Worm (Caenorhabditis elegans) whole organism, L4/young adult: ENCODE data around the gene C18E9.7.

Experiments
- W03F9.2 ChIP-seq: fragments of 150-350 bp; optimal IDR thresholded peaks from 2 replicates; lab custom pipeline; 2014; ENCODE audit warnings: missing biosample characterization, missing genetic modification characterization
- dao-5 ChIP-seq: sonication (generic microtip); optimal IDR thresholded peaks from 2 replicates; lab custom pipeline; 2016; ENCODE audit warnings: missing genotype, missing genetic modification characterization, moderate library complexity, missing compliant biosample characterization
- him-1 ChIP-seq: sonication (generic microtip); optimal IDR thresholded peaks from 2 replicates; lab custom pipeline; 2016; ENCODE audit warnings: missing genotype, missing genetic modification reagents, missing genetic modification characterization, missing compliant biosample characterization

- TF ChIP-seq him-1 (no peak), dao-5 (tag; lab: Kevin White, UChicago) (no peak), W03F9.2 (tag; lab: Kevin White, UChicago) (no peak)
Observed at ce11 chrII:9000331-9000730, 17.7 kb upstream of the C18E9.7 start, which contains the start of gene F44G4.5.
